Fruit fly (Drosophila melanogaster) whole organism, prepupa: ENCODE data around the gene fry.

Source experiments
- CG15336 ChIP-seq: fragments of 200-800 bp; sonication (Bioruptor generic); IDR thresholded peaks from 2 replicates; pipeline ENCODE4 v1.3.6; 2022; ENCODE audit warnings: missing biosample characterization, missing genetic modification characterization
- CG16779 ChIP-seq: fragments of 200-800 bp; sonication (Bioruptor generic); optimal IDR thresholded peaks from 3 replicates; lab custom pipeline; 2017; ENCODE audit warnings: missing biosample characterization, mild to moderate bottlenecking, missing genetic modification characterization
- CG8119 ChIP-seq: fragments of 200-800 bp; sonication (Bioruptor generic); IDR thresholded peaks from 3 replicates; pipeline ENCODE4 v1.3.6; 2022; ENCODE audit warnings: missing biosample characterization, missing genetic modification characterization
- Hr4 ChIP-seq: fragments of 200-800 bp; sonication (Bioruptor generic); optimal IDR thresholded peaks from 3 replicates; lab custom pipeline; 2016; ENCODE audit warnings: missing biosample characterization, missing genetic modification characterization

dm6 chr3L:9597464-9597863, 81.4 kb downstream of the fry start, which contains the start of gene Tmc:
- TF ChIP-seq CG8119 (GFP tag; lab: Robert Waterston, UW) (no peak), CG16779 (tag; lab: Kevin White, UChicago) (no peak), Hr4 (GFP tag; lab: Kevin White, UChicago) (no peak), CG15336 (GFP tag; lab: Robert Waterston, UW) (no peak)
